Worm (Caenorhabditis elegans): Measurements from ENCODE around the gene atad-3.

The atad-3 gene

ce11 chrII:10281674-10282073 lies 32.9 kb downstream of the atad-3 start:
- TF ChIP-seq pqm-1 (tag; optimal IDR thresholded peaks at IDR 0.05) (peak; percentile 82), elt-2 (tag; optimal IDR thresholded peaks at IDR 0.05) (peak; percentile 75), nfya-1 (tag; optimal IDR thresholded peaks at IDR 0.05; ENCODE audit: insufficient read depth) (no peak)

ce11 chrII:10283145-10283544 lies 34.4 kb downstream of the atad-3 start:
- no peak for TF ChIP-seq pha-4 (tag; optimal IDR thresholded peaks at IDR 0.05)
- TF ChIP-seq nhr-12 (tag; optimal IDR thresholded peaks at IDR 0.05): no peak
- no peak for TF ChIP-seq ztf-11 (tag; optimal IDR thresholded peaks at IDR 0.05)

- TF ChIP-seq unc-39 (tag; optimal IDR thresholded peaks at IDR 0.05) (no peak), R02D3.7 (tag; optimal IDR thresholded peaks at IDR 0.05) (no peak), fkh-10 (GFP tag; optimal IDR thresholded peaks at IDR 0.05) (no peak), egl-5 (tag; optimal IDR thresholded peaks at IDR 0.05) (no peak), nhr-12 (tag; optimal IDR thresholded peaks at IDR 0.05) (no peak), ZK546.5 (tag; optimal IDR thresholded peaks at IDR 0.05) (no peak), ceh-82 (tag; optimal IDR thresholded peaks at IDR 0.05) (no peak)
Observed at ce11 chrII:10284991-10285390, 36.2 kb downstream of the atad-3 start.

ce11 chrII:10288926-10289325 lies 40.1 kb downstream of the atad-3 start:
- TF ChIP-seq nhr-25 (tag; optimal IDR thresholded peaks at IDR 0.05) (peak; percentile 23), egl-5 (tag; optimal IDR thresholded peaks at IDR 0.05) (peak; percentile 70), eor-1 (tag; optimal IDR thresholded peaks at IDR 0.05) (no peak), zag-1 (tag; optimal IDR thresholded peaks at IDR 0.05) (no peak), nhr-237 (tag; optimal IDR thresholded peaks at IDR 0.05) (no peak), nfya-1 (tag; optimal IDR thresholded peaks at IDR 0.05; ENCODE audit: insufficient read depth) (peak; percentile 24)

ce11 chrII:10294262-10294661 lies 45.5 kb downstream of the atad-3 start:
- TF ChIP-seq elt-3 (tag; optimal IDR thresholded peaks at IDR 0.05): peak in 1 of 3 experiments; percentile 41
- TF ChIP-seq tbx-2 (tag; optimal IDR thresholded peaks at IDR 0.05): no peak
- TF ChIP-seq nhr-25 (tag; optimal IDR thresholded peaks at IDR 0.05): peak; percentile 61
- TF ChIP-seq nhr-43 (tag; optimal IDR thresholded peaks at IDR 0.05; ENCODE audit: poor library complexity, severe bottlenecking): peak; percentile 28
- TF ChIP-seq nhr-23 (tag; optimal IDR thresholded peaks at IDR 0.05): peak; percentile 82

ce11 chrII:10300082-10300749 lies 51.4 kb downstream of the atad-3 start, which contains the start of gene nep-26:
Gene nep-26, minus strand, starts transcription at chrII:10300132.
- TF ChIP-seq daf-12 (tag; optimal IDR thresholded peaks at IDR 0.05) (no peak), nhr-25 (tag; optimal IDR thresholded peaks at IDR 0.05) (no peak), nfya-1 (tag; optimal IDR thresholded peaks at IDR 0.05; ENCODE audit: insufficient read depth) (peak; percentile 60), egl-5 (tag; optimal IDR thresholded peaks at IDR 0.05) (peak; percentile 36), nhr-12 (tag; optimal IDR thresholded peaks at IDR 0.05) (no peak), lin-39 (tag; optimal IDR thresholded peaks at IDR 0.05) (peak; percentile 42)

Data from whole organism, L3 larva.